Fruit fly (Drosophila melanogaster) whole organism, embryonic: Measurements from ENCODE around the gene CG16956.

ENCODE experiments used
- Asciz ChIP-seq: fragments of 200-800 bp; sonication (Bioruptor generic); optimal IDR thresholded peaks from 2 replicates; lab custom pipeline; 2017; ENCODE audit warnings: missing biosample characterization, mild to moderate bottlenecking, missing genetic modification characterization, missing genetic modification reagents
- Bgb ChIP-seq: fragments of 200-800 bp; sonication (Bioruptor generic); IDR thresholded peaks from 2 replicates; pipeline ENCODE4 v1.3.6; 2022; ENCODE audit warnings: missing biosample characterization, missing genetic modification characterization; ENCODE audit not compliant: partially characterized antibody
- CG10431 ChIP-seq: fragments of 200-800 bp; sonication (Bioruptor generic); optimal IDR thresholded peaks from 3 replicates; lab custom pipeline; 2018; ENCODE audit warnings: missing biosample characterization, mild to moderate bottlenecking, missing genetic modification characterization
- CG10979 ChIP-seq: fragments of 200-800 bp; sonication (Bioruptor generic); optimal IDR thresholded peaks from 2 replicates; lab custom pipeline; 2018; ENCODE audit warnings: missing biosample characterization, mild to moderate bottlenecking, missing genetic modification characterization, moderate library complexity
- CG11456 ChIP-seq: fragments of 200-800 bp; sonication (Bioruptor generic); IDR thresholded peaks from 3 replicates; pipeline ENCODE4 v1.3.6; 2022; ENCODE audit warnings: missing biosample characterization, missing genetic modification characterization
- CG1233 ChIP-seq: fragments of 200-800 bp; sonication (Bioruptor generic); optimal IDR thresholded peaks from 4 replicates; lab custom pipeline; 2018; ENCODE audit warnings: missing biosample characterization, mild to moderate bottlenecking, missing genetic modification characterization
- CG13287 ChIP-seq: fragments of 200-800 bp; sonication (Bioruptor generic); IDR thresholded peaks from 2 replicates; pipeline ENCODE4 v1.3.6; 2022; ENCODE audit warnings: missing biosample characterization, missing genetic modification characterization; ENCODE audit not compliant: partially characterized antibody
- CG14014 ChIP-seq: fragments of 200-800 bp; sonication (Bioruptor generic); IDR thresholded peaks from 2 replicates; pipeline ENCODE4 v1.3.6; 2022; ENCODE audit warnings: missing biosample characterization, missing genetic modification characterization
- CG14710 ChIP-seq: fragments of 200-800 bp; sonication (Bioruptor generic); optimal IDR thresholded peaks from 3 replicates; lab custom pipeline; 2019; ENCODE audit warnings: missing biosample characterization, mild to moderate bottlenecking, missing genetic modification characterization, moderate library complexity
- CG16779 ChIP-seq: fragments of 200-800 bp; sonication (Bioruptor generic); IDR thresholded peaks from 2 replicates; pipeline ENCODE4 v1.3.6; 2022; ENCODE audit warnings: missing biosample characterization, missing genetic modification characterization
- CG17912 ChIP-seq: fragments of 200-800 bp; sonication (Bioruptor generic); optimal IDR thresholded peaks from 2 replicates; lab custom pipeline; 2018; ENCODE audit warnings: missing biosample characterization, mild to moderate bottlenecking, missing genetic modification characterization
- CG2120 ChIP-seq: fragments of 200-800 bp; sonication (Bioruptor generic); optimal IDR thresholded peaks from 3 replicates; lab custom pipeline; 2016; ENCODE audit warnings: missing biosample characterization, missing genetic modification characterization
- CG3065 ChIP-seq: fragments of 200-800 bp; sonication (Bioruptor generic); optimal IDR thresholded peaks from 2 replicates; lab custom pipeline; 2016; ENCODE audit warnings: missing biosample characterization, missing genetic modification characterization
- CG31388 ChIP-seq: fragments of 200-800 bp; sonication (Bioruptor generic); optimal IDR thresholded peaks from 2 replicates; lab custom pipeline; 2016; ENCODE audit warnings: missing biosample characterization, missing genetic modification characterization
- CG42726 ChIP-seq: fragments of 200-800 bp; sonication (Bioruptor generic); IDR thresholded peaks from 2 replicates; pipeline ENCODE4 v1.3.6; 2022; ENCODE audit warnings: missing biosample characterization, missing genetic modification characterization; ENCODE audit not compliant: partially characterized antibody
- CG7372 ChIP-seq: fragments of 200-800 bp; sonication (Bioruptor generic); IDR thresholded peaks from 2 replicates; pipeline ENCODE4 v1.3.6; 2022; ENCODE audit warnings: missing biosample characterization, missing genetic modification characterization
- CG7987 ChIP-seq: fragments of 200-800 bp; sonication (Bioruptor generic); optimal IDR thresholded peaks from 2 replicates; lab custom pipeline; 2018; ENCODE audit warnings: missing biosample characterization, mild to moderate bottlenecking, missing genetic modification characterization, moderate library complexity
- CG8478 ChIP-seq: fragments of >200 bp; optimal IDR thresholded peaks from 2 replicates; lab custom pipeline; 2018
- CG9437 ChIP-seq: fragments of 200-800 bp; sonication (Bioruptor generic); optimal IDR thresholded peaks from 2 replicates; lab custom pipeline; 2018; ENCODE audit warnings: missing biosample characterization, mild to moderate bottlenecking, missing genetic modification characterization
- D ChIP-seq, 2 experiments: fragments of 200-800 bp in 1 of 2; fragments of >200 bp in 1 of 2; sonication (Bioruptor generic) in 1 of 2; optimal IDR thresholded peaks; 2 replicates in 1 of 2; 3 replicates in 1 of 2; lab custom pipeline; 2017; ENCODE audit warnings: mild to moderate bottlenecking in 1 of 2, missing biosample characterization in 1 of 2, missing genetic modification characterization in 1 of 2, missing genetic modification reagents in 1 of 2
- Dll ChIP-seq: fragments of 200-800 bp; sonication (Bioruptor generic); IDR thresholded peaks from 4 replicates; pipeline ENCODE4 v1.3.6; 2022; ENCODE audit warnings: missing biosample characterization, missing genetic modification characterization; ENCODE audit not compliant: partially characterized antibody
- Fer2 ChIP-seq: fragments of 200-800 bp; sonication (Bioruptor generic); optimal IDR thresholded peaks from 2 replicates; lab custom pipeline; 2018; ENCODE audit warnings: missing biosample characterization, mild to moderate bottlenecking, missing genetic modification characterization, moderate library complexity
- HLH54F ChIP-seq: fragments of 200-800 bp; sonication (Bioruptor generic); optimal IDR thresholded peaks from 3 replicates; lab custom pipeline; 2016; ENCODE audit warnings: missing biosample characterization, missing genetic modification characterization
- Hand ChIP-seq: fragments of 200-800 bp; sonication (Bioruptor generic); optimal IDR thresholded peaks from 2 replicates; lab custom pipeline; 2017; ENCODE audit warnings: mild to moderate bottlenecking, missing biosample characterization, missing genetic modification reagents, missing genetic modification characterization
- HmgZ ChIP-seq: fragments of 200-800 bp; sonication (Bioruptor generic); optimal IDR thresholded peaks from 2 replicates; lab custom pipeline; 2018; ENCODE audit warnings: missing biosample characterization, mild to moderate bottlenecking, missing genetic modification characterization
- Hmr ChIP-seq: fragments of 200-800 bp; sonication (Bioruptor generic); optimal IDR thresholded peaks from 3 replicates; lab custom pipeline; 2017; ENCODE audit warnings: mild to moderate bottlenecking, missing biosample characterization, missing genetic modification reagents, missing genetic modification characterization
- Nf-YA ChIP-seq: fragments of 200-800 bp; sonication (Bioruptor generic); IDR thresholded peaks from 2 replicates; pipeline ENCODE4 v1.3.6; 2022; ENCODE audit warnings: missing biosample characterization, missing genetic modification characterization
- Nf-YC ChIP-seq: fragments of 200-800 bp; optimal IDR thresholded peaks from 3 replicates; lab custom pipeline; 2019; ENCODE audit warnings: missing biosample characterization, mild to moderate bottlenecking, missing genetic modification characterization, moderate library complexity
- Sox100B ChIP-seq: fragments of 200-800 bp; sonication (Bioruptor generic); optimal IDR thresholded peaks from 3 replicates; lab custom pipeline; 2018; ENCODE audit warnings: missing biosample characterization, mild to moderate bottlenecking, missing genetic modification characterization
- TFAM ChIP-seq: fragments of 200-800 bp; sonication (Bioruptor generic); optimal IDR thresholded peaks from 2 replicates; lab custom pipeline; 2017; ENCODE audit warnings: missing biosample characterization, missing genetic modification characterization, inconsistent platforms
- abd-A ChIP-seq: fragments of 200-800 bp; sonication (Bioruptor generic); optimal IDR thresholded peaks from 3 replicates; lab custom pipeline; 2019; ENCODE audit warnings: missing biosample characterization, mild to moderate bottlenecking, missing genetic modification characterization, moderate library complexity
- ato ChIP-seq: fragments of 200-800 bp; sonication (Bioruptor generic); IDR thresholded peaks from 2 replicates; pipeline ENCODE4 v1.3.6; 2022; ENCODE audit warnings: missing biosample characterization, missing genetic modification characterization; ENCODE audit not compliant: partially characterized antibody
- bsh ChIP-seq, 2 experiments: fragments of 200-800 bp; sonication (Bioruptor generic); optimal IDR thresholded peaks; 2 replicates each; lab custom pipeline; 2017 to 2018; ENCODE audit warnings: mild to moderate bottlenecking in 2 of 2, missing biosample characterization in 2 of 2, missing genetic modification characterization in 2 of 2, moderate library complexity in 1 of 2
- caup ChIP-seq: fragments of 200-800 bp; sonication (Bioruptor generic); optimal IDR thresholded peaks from 3 replicates; lab custom pipeline; 2017; ENCODE audit warnings: missing biosample characterization, mild to moderate bottlenecking, missing genetic modification characterization, moderate library complexity; ENCODE audit not compliant: severe bottlenecking
- chm ChIP-seq: fragments of 200-800 bp; sonication (Bioruptor generic); IDR thresholded peaks from 2 replicates; pipeline ENCODE4 v1.3.6; 2022; ENCODE audit warnings: missing biosample characterization, missing genetic modification characterization
- croc ChIP-seq: fragments of 200-800 bp; sonication (Bioruptor generic); conservative IDR thresholded peaks from 3 replicates; pipeline ENCODE4 v1.3.6; 2022; ENCODE audit warnings: missing biosample characterization, missing genetic modification characterization
- cwo ChIP-seq: fragments of 200-800 bp; sonication (Bioruptor generic); optimal IDR thresholded peaks from 3 replicates; lab custom pipeline; 2017; ENCODE audit warnings: missing biosample characterization, missing genetic modification characterization, mild to moderate bottlenecking, moderate library complexity, missing genetic modification reagents
- hb ChIP-seq: fragments of 200-800 bp; sonication (Bioruptor generic); IDR thresholded peaks from 3 replicates; pipeline ENCODE4 v1.3.6; 2022; ENCODE audit warnings: missing biosample characterization, missing genetic modification characterization; ENCODE audit not compliant: partially characterized antibody
- jigr1 ChIP-seq: fragments of 200-800 bp; sonication (Bioruptor generic); IDR thresholded peaks from 3 replicates; pipeline ENCODE4 v1.3.6; 2022; ENCODE audit warnings: missing biosample characterization, missing genetic modification characterization
- nerfin-2 ChIP-seq: fragments of 200-800 bp; sonication (Bioruptor generic); IDR thresholded peaks from 2 replicates; pipeline ENCODE4 v1.3.6; 2022; ENCODE audit warnings: missing biosample characterization, missing genetic modification characterization; ENCODE audit not compliant: partially characterized antibody
- otp ChIP-seq: fragments of 200-800 bp; sonication (Bioruptor generic); IDR thresholded peaks from 3 replicates; pipeline ENCODE4, ENCODE4 v1.3.6; 2022; ENCODE audit warnings: missing biosample characterization, missing genetic modification characterization
- pita ChIP-seq: fragments of 200-800 bp; sonication (Bioruptor generic); optimal IDR thresholded peaks from 2 replicates; lab custom pipeline; 2017; ENCODE audit warnings: missing biosample characterization, mild to moderate bottlenecking, missing genetic modification characterization
- prd ChIP-seq, 3 experiments: fragments of >200 bp in 2 of 3; fragments of 200-800 bp in 1 of 3; sonication (Bioruptor generic) in 1 of 3; optimal IDR thresholded peaks in 2 of 3; IDR thresholded peaks in 1 of 3; 2 replicates in 2 of 3; 3 replicates in 1 of 3; pipeline versions ENCODE4 v1.3.6 to Lab custom; 2017 to 2022; ENCODE audit warnings: missing biosample characterization in 1 of 3, missing genetic modification characterization in 1 of 3
- repo ChIP-seq: fragments of 200-800 bp; sonication (Bioruptor generic); optimal IDR thresholded peaks from 2 replicates; lab custom pipeline; 2016; ENCODE audit warnings: missing biosample characterization, missing genetic modification characterization
- sens-2 ChIP-seq: fragments of 200-800 bp; sonication (Bioruptor generic); IDR thresholded peaks from 2 replicates; pipeline ENCODE4 v1.3.6; 2022; ENCODE audit warnings: missing biosample characterization, missing genetic modification characterization
- seq ChIP-seq: fragments of 200-800 bp; sonication (Bioruptor generic); IDR thresholded peaks from 2 replicates; pipeline ENCODE4 v1.3.6; 2022; ENCODE audit warnings: missing biosample characterization, missing genetic modification characterization
- shn ChIP-seq: fragments of 200-800 bp; sonication (Bioruptor generic); optimal IDR thresholded peaks from 3 replicates; lab custom pipeline; 2016; ENCODE audit warnings: missing biosample characterization, missing genetic modification characterization
- tna ChIP-seq: fragments of 200-800 bp; sonication (Bioruptor generic); IDR thresholded peaks from 2 replicates; pipeline ENCODE4 v1.3.6; 2022; ENCODE audit warnings: missing biosample characterization, missing genetic modification characterization; ENCODE audit not compliant: partially characterized antibody

CG16956 gene

dm6 chr2L:13387255-13387654 is 27.1 kb downstream of the CG16956 start, which contains the start of the genes Ing5 and CG7099 (continued):
- TF ChIP-seq CG13287 (peak; percentile 83), bsh (GFP tag; optimal IDR thresholded peaks at IDR 0.05; lab: Kevin White, UChicago) (peak; percentile 75 to 97), Bgb (GFP tag; lab: Robert Waterston, UW) (peak; percentile 75), CG16779 (GFP tag; lab: Robert Waterston, UW) (peak; percentile 95), Nf-YA (peak; percentile 89), Asciz (GFP tag; lab: Kevin White, UChicago) (peak; percentile 90), hb (GFP tag; lab: Robert Waterston, UW) (peak; percentile 76; the same call in 2 of the 3 replicates), abd-A (tag; lab: Kevin White, UChicago) (no peak), cwo (GFP tag; lab: Kevin White, UChicago) (peak; percentile 90), CG42726 (0 out of 2 replicates have a peak, but pooled peaks have one; percentile 48), Hand (peak; percentile 81), HmgZ (tag; lab: Kevin White, UChicago) (peak; percentile 97), chm (GFP tag; lab: Robert Waterston, UW) (peak; percentile 94), Sox100B (GFP tag; lab: Kevin White, UChicago) (peak; percentile 92), CG8478 (lab: Kevin White, UChicago) (no peak), ato (GFP tag; lab: Robert Waterston, UW) (0 out of 2 replicates have a peak, but pooled peaks have one; percentile 23), CG31388 (GFP tag; lab: Kevin White, UChicago) (peak; percentile 92), CG10431 (peak; percentile 95), CG14014 (GFP tag; lab: Robert Waterston, UW) (peak; percentile 97), CG7372 (GFP tag; lab: Robert Waterston, UW) (peak; percentile 96), prd (optimal IDR thresholded peaks at IDR 0.05; lab: Kevin White, UChicago) (no peak), prd (GFP tag; IDR thresholded peaks at IDR 0.05; lab: Robert Waterston, UW) (peak; percentile 98), CG1233 (GFP tag; lab: Kevin White, UChicago) (peak; percentile 94), sens-2 (GFP tag; lab: Robert Waterston, UW) (peak; percentile 92), shn (GFP tag; lab: Kevin White, UChicago) (peak; percentile 84), CG14710 (tag; lab: Kevin White, UChicago) (peak; percentile 96), otp (peak; percentile 97), CG2120 (GFP tag; lab: Kevin White, UChicago) (peak; percentile 97), HLH54F (GFP tag; lab: Kevin White, UChicago) (peak; percentile 92), CG17912 (GFP tag; lab: Kevin White, UChicago) (peak; percentile 83), CG11456 (GFP tag; lab: Robert Waterston, UW) (peak; percentile 97), croc (peak; percentile 94), jigr1 (GFP tag; lab: Robert Waterston, UW) (peak; percentile 94), CG3065 (GFP tag; lab: Kevin White, UChicago) (peak; percentile 95), caup (GFP tag; lab: Kevin White, UChicago) (peak; percentile 95), D (optimal IDR thresholded peaks at IDR 0.05; lab: Kevin White, UChicago) (no peak), D (GFP tag; optimal IDR thresholded peaks at IDR 0.05; lab: Kevin White, UChicago) (peak; percentile 91), CG7987 (GFP tag; lab: Kevin White, UChicago) (peak; percentile 89), tna (GFP tag; lab: Robert Waterston, UW) (no peak), CG9437 (GFP tag; lab: Kevin White, UChicago) (peak; percentile 86), TFAM (GFP tag; lab: Kevin White, UChicago) (peak; percentile 53), seq (GFP tag; lab: Robert Waterston, UW) (peak; percentile 92), nerfin-2 (GFP tag; lab: Robert Waterston, UW) (peak; percentile 71), repo (GFP tag; lab: Kevin White, UChicago) (peak; percentile 71), Dll (GFP tag; lab: Robert Waterston, UW) (peak; percentile 77), pita (GFP tag; lab: Kevin White, UChicago) (no peak), Hmr (GFP tag; lab: Kevin White, UChicago) (peak; percentile 94), Nf-YC (peak; percentile 89), Fer2 (tag; lab: Kevin White, UChicago) (peak; percentile 95), CG10979 (tag; lab: Kevin White, UChicago) (peak; percentile 94)
